Fruit fly (Drosophila melanogaster): ENCODE results near the gene Ing3.

dm6 chrX:18652879-18653278, at the start of gene Ing3:
- TF ChIP-seq insv (optimal IDR thresholded peaks at IDR 0.05) (no peak), Myc (optimal IDR thresholded peaks at IDR 0.05) (no peak)
